Worm (Caenorhabditis elegans) whole organism, L1 larva: ENCODE measurements around the gene Y62H9A.16.

Experiments
- C16A3.4 ChIP-seq: fragments of 150-350 bp; optimal IDR thresholded peaks from 2 replicates; lab custom pipeline; 2014; ENCODE audit warnings: missing biosample characterization, missing genetic modification characterization
- C34B4.2 ChIP-seq: sonication (generic microtip); optimal IDR thresholded peaks from 2 replicates; lab custom pipeline; 2017; ENCODE audit warnings: mild to moderate bottlenecking, missing genetic modification characterization, missing compliant biosample characterization
- alr-1 ChIP-seq: fragments of 200-800 bp; sonication (Bioruptor generic); optimal IDR thresholded peaks from 2 replicates; lab custom pipeline; 2018; ENCODE audit warnings: borderline replicate concordance, mild to moderate bottlenecking, missing genetic modification characterization, missing compliant biosample characterization
- aly-2 ChIP-seq: fragments of 150-350 bp; optimal IDR thresholded peaks from 2 replicates; lab custom pipeline; 2014; ENCODE audit warnings: missing biosample characterization, missing genetic modification characterization
- ama-1 ChIP-seq: fragments of 150-350 bp; optimal IDR thresholded peaks from 2 replicates; lab custom pipeline; 2014
- ces-1 ChIP-seq: fragments of 150-350 bp; optimal IDR thresholded peaks from 2 replicates; lab custom pipeline; 2014; ENCODE audit warnings: missing biosample characterization, missing genetic modification reagents, missing genetic modification characterization
- dpl-1 ChIP-seq, 3 experiments: fragments of 150-350 bp in 2 of 3; sonication (generic microtip) in 1 of 3; optimal IDR thresholded peaks; 2 replicates each; lab custom pipeline; 2014 to 2017; ENCODE audit warnings: missing biosample characterization in 3 of 3, missing genetic modification characterization in 3 of 3, missing genetic modification reagents in 3 of 3
- dsc-1 ChIP-seq: sonication (generic microtip); optimal IDR thresholded peaks from 2 replicates; lab custom pipeline; 2016; ENCODE audit warnings: mild to moderate bottlenecking, missing genetic modification characterization, missing compliant biosample characterization
- efl-3 ChIP-seq: fragments of 200-800 bp; sonication (Bioruptor generic); optimal IDR thresholded peaks from 2 replicates; lab custom pipeline; 2018; ENCODE audit warnings: mild to moderate bottlenecking, missing genetic modification characterization, missing compliant biosample characterization
- egl-27 ChIP-seq, 2 experiments: fragments of 150-350 bp in 1 of 2; sonication (generic microtip); optimal IDR thresholded peaks; 3 replicates each; lab custom pipeline; 2017 to 2018; ENCODE audit warnings: missing biosample characterization in 2 of 2, missing genetic modification characterization in 2 of 2, missing genetic modification reagents in 2 of 2
- elt-2 ChIP-seq: sonication (generic microtip); optimal IDR thresholded peaks from 2 replicates; lab custom pipeline; 2016; ENCODE audit warnings: missing genetic modification characterization, mild to moderate bottlenecking, inconsistent platforms, missing compliant biosample characterization, missing genetic modification reagents
- fkh-10 ChIP-seq: sonication (generic microtip); optimal IDR thresholded peaks from 2 replicates; lab custom pipeline; 2017; ENCODE audit warnings: missing biosample characterization, missing genetic modification reagents, missing genetic modification characterization
- hlh-17 ChIP-seq: fragments of 200-800 bp; sonication (Bioruptor generic); optimal IDR thresholded peaks from 2 replicates; lab custom pipeline; 2018; ENCODE audit warnings: missing genetic modification characterization, mild to moderate bottlenecking, missing compliant biosample characterization, moderate library complexity, borderline replicate concordance
- irx-1 ChIP-seq: sonication (generic microtip); optimal IDR thresholded peaks from 2 replicates; lab custom pipeline; 2016; ENCODE audit warnings: missing genetic modification characterization, missing compliant biosample characterization
- lin-13 ChIP-seq: fragments of 150-350 bp; optimal IDR thresholded peaks from 2 replicates; lab custom pipeline; 2014; ENCODE audit warnings: missing biosample characterization, missing genetic modification reagents, missing genetic modification characterization
- lin-15B ChIP-seq: fragments of 150-350 bp; sonication (generic microtip); optimal IDR thresholded peaks from 3 replicates; lab custom pipeline; 2014; ENCODE audit warnings: missing biosample characterization, missing genetic modification characterization
- lin-35 ChIP-seq, 2 experiments: fragments of 150-350 bp; optimal IDR thresholded peaks; 2 replicates each; lab custom pipeline; 2014; ENCODE audit warnings: missing biosample characterization in 2 of 2, missing genetic modification characterization in 2 of 2, missing genetic modification reagents in 2 of 2
- mdl-1 ChIP-seq, 2 experiments: fragments of 150-350 bp; optimal IDR thresholded peaks; 2 replicates each; lab custom pipeline; 2014 to 2017; ENCODE audit warnings: missing biosample characterization in 2 of 2, missing genetic modification characterization in 2 of 2, inconsistent platforms in 1 of 2
- mef-2 ChIP-seq: fragments of 150-350 bp; optimal IDR thresholded peaks from 2 replicates; lab custom pipeline; 2014; ENCODE audit warnings: missing biosample characterization, missing genetic modification characterization
- nhr-12 ChIP-seq: sonication (generic microtip); optimal IDR thresholded peaks from 2 replicates; lab custom pipeline; 2017; ENCODE audit warnings: missing biosample characterization, missing genetic modification characterization
- nhr-19 ChIP-seq: fragments of 200-800 bp; sonication (Bioruptor generic); conservative IDR thresholded peaks from 2 replicates; pipeline ENCODE4 v1.3.6; 2022; ENCODE audit warnings: missing genetic modification characterization, missing compliant biosample characterization
- nhr-237 ChIP-seq: fragments of 150-350 bp; optimal IDR thresholded peaks from 2 replicates; lab custom pipeline; 2014; ENCODE audit warnings: missing biosample characterization, missing genetic modification characterization
- nhr-28 ChIP-seq: fragments of 150-350 bp; optimal IDR thresholded peaks from 2 replicates; lab custom pipeline; 2014; ENCODE audit warnings: missing biosample characterization, missing genetic modification characterization
- nhr-47 ChIP-seq: sonication (generic microtip); optimal IDR thresholded peaks from 2 replicates; lab custom pipeline; 2016; ENCODE audit warnings: mild to moderate bottlenecking, missing genetic modification characterization, moderate library complexity, missing compliant biosample characterization
- nhr-71 ChIP-seq: sonication (generic microtip); optimal IDR thresholded peaks from 2 replicates; lab custom pipeline; 2016; ENCODE audit warnings: mild to moderate bottlenecking, missing genetic modification characterization, moderate library complexity, missing compliant biosample characterization
- nhr-76 ChIP-seq: sonication (generic microtip); optimal IDR thresholded peaks from 2 replicates; lab custom pipeline; 2017; ENCODE audit warnings: missing biosample characterization, missing genetic modification characterization
- nhr-84 ChIP-seq: sonication (generic microtip); optimal IDR thresholded peaks from 2 replicates; lab custom pipeline; 2017; ENCODE audit warnings: missing biosample characterization, missing genetic modification characterization
- nhr-90 ChIP-seq: sonication (generic microtip); optimal IDR thresholded peaks from 2 replicates; lab custom pipeline; 2016; ENCODE audit warnings: mild to moderate bottlenecking, missing genetic modification characterization, missing compliant biosample characterization; ENCODE audit not compliant: poor library complexity
- pag-3 ChIP-seq: sonication (generic microtip); optimal IDR thresholded peaks from 2 replicates; lab custom pipeline; 2017; ENCODE audit warnings: missing genetic modification characterization, mild to moderate bottlenecking, missing compliant biosample characterization, antibody characterized with exemption, borderline replicate concordance; ENCODE audit not compliant: insufficient read depth
- pqm-1 ChIP-seq: sonication (generic microtip); optimal IDR thresholded peaks from 3 replicates; lab custom pipeline; 2017; ENCODE audit warnings: missing biosample characterization, missing genetic modification characterization
- sox-4 ChIP-seq: sonication (generic microtip); optimal IDR thresholded peaks from 2 replicates; lab custom pipeline; 2016; ENCODE audit warnings: missing genetic modification characterization, missing compliant biosample characterization
- swsn-7 ChIP-seq: sonication (generic microtip); optimal IDR thresholded peaks from 2 replicates; lab custom pipeline; 2016; ENCODE audit warnings: missing genetic modification characterization, missing compliant biosample characterization
- tbx-2 ChIP-seq: sonication (generic microtip); optimal IDR thresholded peaks from 2 replicates; lab custom pipeline; 2016; ENCODE audit warnings: missing genetic modification characterization, missing compliant biosample characterization
- tlp-1 ChIP-seq: fragments of 150-350 bp; optimal IDR thresholded peaks from 2 replicates; lab custom pipeline; 2014; ENCODE audit warnings: missing biosample characterization, missing genetic modification characterization
- unc-30 ChIP-seq: sonication (generic microtip); optimal IDR thresholded peaks from 2 replicates; lab custom pipeline; 2017; ENCODE audit warnings: missing biosample characterization, missing genetic modification characterization
- unc-86 ChIP-seq: sonication (generic microtip); optimal IDR thresholded peaks from 2 replicates; lab custom pipeline; 2016; ENCODE audit warnings: missing genetic modification characterization, missing compliant biosample characterization
- xbp-1 ChIP-seq: sonication (generic microtip); optimal IDR thresholded peaks from 2 replicates; lab custom pipeline; 2016; ENCODE audit warnings: missing genetic modification characterization, missing compliant biosample characterization
- zag-1 ChIP-seq: fragments of 150-350 bp; optimal IDR thresholded peaks from 2 replicates; lab custom pipeline; 2014; ENCODE audit warnings: missing biosample characterization, missing genetic modification characterization
- ztf-11 ChIP-seq, 2 experiments: sonication (generic microtip); optimal IDR thresholded peaks; 2 replicates each; lab custom pipeline; 2016 to 2017; ENCODE audit warnings: missing genetic modification characterization in 2 of 2, missing biosample characterization in 1 of 2, missing compliant biosample characterization in 1 of 2
- ztf-4 ChIP-seq: fragments of 150-350 bp; optimal IDR thresholded peaks from 2 replicates; lab custom pipeline; 2014; ENCODE audit warnings: missing biosample characterization, missing genetic modification characterization

The Y62H9A.16 gene

DNA sequence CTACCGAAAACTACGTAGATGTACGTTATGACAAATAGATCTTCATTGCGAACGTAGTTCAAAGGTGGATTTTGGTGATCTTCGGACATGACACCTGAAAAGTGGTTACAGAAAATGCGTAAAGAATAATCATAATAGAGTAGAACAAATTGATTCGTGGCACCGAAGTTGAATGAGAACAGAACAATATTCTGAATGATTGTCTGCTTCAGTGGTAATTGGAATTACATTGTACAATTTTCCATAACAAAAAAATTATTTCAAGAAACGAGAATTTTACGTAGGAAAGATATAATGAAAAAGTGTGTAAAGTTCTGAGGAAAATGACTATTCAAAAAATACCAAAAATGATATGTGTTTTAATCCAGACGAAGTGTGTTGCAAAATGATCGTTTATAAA, 15.4 kb upstream of the Y62H9A.16 start, which contains the start of gene Y62H9A.10:
TSS of gene Y62H9A.10 (minus strand) at position 101 of the 400 bp plus-strand sequence.
- TF ChIP-seq nhr-12 = no peak
- TF ChIP-seq swsn-7 = no peak
- no peak for TF ChIP-seq irx-1
- no peak for TF ChIP-seq nhr-28
- no peak for TF ChIP-seq C34B4.2 (tag; lab: Kevin White, UChicago)
- TF ChIP-seq mdl-1 (tag; optimal IDR thresholded peaks at IDR 0.05; lab: Kevin White, UChicago) = no peak
- no peak for TF ChIP-seq zag-1 (tag; lab: Kevin White, UChicago)
- TF ChIP-seq ztf-11 (tag; optimal IDR thresholded peaks at IDR 0.05; lab: Kevin White, UChicago) = no peak
- TF ChIP-seq nhr-47 (tag; lab: Kevin White, UChicago) = no peak
- no peak for TF ChIP-seq lin-13 (GFP tag; lab: Kevin White, UChicago)
- TF ChIP-seq nhr-90 (tag; lab: Kevin White, UChicago) = no peak
- TF ChIP-seq tbx-2 = no peak
- no peak for TF ChIP-seq dpl-1 (GFP tag; optimal IDR thresholded peaks at IDR 0.05; lab: Kevin White, UChicago)
- no peak for TF ChIP-seq sox-4
- TF ChIP-seq nhr-237 (tag; lab: Kevin White, UChicago) = no peak
- TF ChIP-seq ces-1 = no peak
- no peak for TF ChIP-seq ztf-4 (tag; lab: Kevin White, UChicago)
- TF ChIP-seq nhr-76 (tag; lab: Kevin White, UChicago) = no peak

DNA sequence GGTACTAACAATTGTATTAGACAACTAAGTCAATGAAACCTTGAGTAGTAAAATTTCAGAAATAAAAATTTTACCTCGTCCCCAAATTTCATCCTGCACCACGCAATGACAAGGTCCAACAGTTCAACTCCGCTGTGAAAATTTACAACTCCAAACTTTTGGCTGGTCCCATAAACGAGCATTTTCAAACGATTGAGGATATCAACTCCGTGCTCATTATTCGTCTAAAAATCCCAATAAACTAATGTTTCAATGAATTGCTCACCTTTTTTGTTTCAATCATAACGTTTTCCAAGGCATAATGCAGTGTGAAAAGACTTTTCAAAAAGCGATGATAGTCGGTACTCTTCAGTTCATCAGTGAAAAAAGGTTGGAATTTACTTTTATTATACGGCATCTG, 11.5 kb upstream of the Y62H9A.16 start:
- no peak for TF ChIP-seq unc-30 (tag; lab: Kevin White, UChicago)
- no peak for TF ChIP-seq alr-1
- TF ChIP-seq irx-1 = no peak
- TF ChIP-seq nhr-76 (tag; lab: Kevin White, UChicago) = no peak
- no peak for TF ChIP-seq unc-86

DNA sequence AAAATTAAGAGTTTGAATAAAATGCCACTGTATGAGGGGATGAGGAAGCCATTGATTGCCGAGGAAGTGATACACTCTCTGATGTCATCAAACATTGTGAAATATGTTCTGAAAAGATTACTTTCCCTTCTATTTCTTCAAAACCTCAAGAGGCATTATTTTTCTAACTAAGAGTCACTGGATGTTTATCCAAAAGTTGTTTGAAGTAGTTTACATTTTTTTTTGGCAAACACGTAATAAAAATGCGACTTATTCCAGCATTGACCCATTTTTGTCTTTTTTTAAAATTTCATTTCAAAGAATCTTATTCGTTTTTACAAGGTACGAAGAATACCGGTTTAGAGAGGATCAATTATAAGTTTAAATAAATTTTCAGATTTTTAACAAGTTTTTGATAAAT, 10.8 kb upstream of the Y62H9A.16 start, which contains the start of gene Y62H9A.11:
TSS of gene Y62H9A.11 (minus strand) at position 101 of the 400 bp plus-strand sequence.
- TF ChIP-seq mef-2 (no peak), pqm-1 (tag; lab: Kevin White, UChicago) (no peak), C16A3.4 (tag; lab: Kevin White, UChicago) (no peak), efl-3 (GFP tag; lab: Kevin White, UChicago) (no peak), aly-2 (tag; lab: Kevin White, UChicago) (no peak), alr-1 (no peak), fkh-10 (GFP tag; lab: Kevin White, UChicago) (no peak), pag-3 (no peak), tlp-1 (tag; lab: Kevin White, UChicago) (no peak), egl-27 (tag; optimal IDR thresholded peaks at IDR 0.05; lab: Kevin White, UChicago) (no peak), hlh-17 (no peak), nhr-90 (tag; lab: Kevin White, UChicago) (no peak), nhr-19 (GFP tag; lab: Robert Waterston, UW) (no peak), xbp-1 (tag; lab: Kevin White, UChicago) (no peak), nhr-71 (tag; lab: Kevin White, UChicago) (no peak), ama-1 (lab: Kevin White, UChicago) (no peak), lin-15B (tag; lab: Kevin White, UChicago) (no peak), dsc-1 (tag; lab: Kevin White, UChicago) (no peak)

DNA sequence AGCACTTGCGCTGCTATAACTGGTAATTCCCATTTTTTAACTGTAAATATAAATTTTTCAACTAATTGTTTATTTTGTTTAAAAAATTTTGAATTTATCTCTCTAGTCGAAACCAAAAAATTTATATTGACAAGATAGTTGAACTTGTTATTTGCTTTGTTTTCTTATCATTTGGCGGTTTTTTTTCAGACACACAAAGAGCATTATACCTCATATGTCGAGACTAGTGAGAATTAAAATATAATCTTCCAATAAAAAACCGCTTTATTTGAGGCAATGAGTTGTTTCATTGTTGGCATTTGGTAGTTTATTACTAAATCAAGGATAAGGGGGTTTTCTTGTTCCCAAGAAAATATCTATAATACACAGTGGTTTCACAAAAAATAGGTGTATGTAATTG, 9.9 kb upstream of the Y62H9A.16 start:
- TF ChIP-seq nhr-84 (tag; lab: Kevin White, UChicago) (no peak), lin-35 (GFP tag; optimal IDR thresholded peaks at IDR 0.05; lab: Kevin White, UChicago) (peak in 1 of 2 experiments; percentile 14), elt-2 (tag; lab: Kevin White, UChicago) (peak; percentile 45)
- TF ChIP-seq, all 84 proteins: peak for 2
